Fruit fly (Drosophila melanogaster): ENCODE results near the gene CG5149.

The CG5149 gene

dm6 chr2L:7427067-7427785 is 39.2 kb upstream of the CG5149 start (continued):
- TF ChIP-seq fd64A (GFP tag; optimal IDR thresholded peaks at IDR 0.05) (no peak), CG8359 (GFP tag; optimal IDR thresholded peaks at IDR 0.05; ENCODE audit: borderline replicate concordance) (peak; percentile 19), CG3847 (GFP tag; IDR thresholded peaks at IDR 0.05) (no peak), cg (GFP tag; optimal IDR thresholded peaks at IDR 0.05) (peak; percentile 57), org-1 (GFP tag; optimal IDR thresholded peaks at IDR 0.05) (no peak), CG9817 (tag; optimal IDR thresholded peaks at IDR 0.05) (no peak), CG18764 (GFP tag; optimal IDR thresholded peaks at IDR 0.05) (no peak), bowl (GFP tag; IDR thresholded peaks at IDR 0.05) (no peak), CG10147 (GFP tag; optimal IDR thresholded peaks at IDR 0.05) (no peak), CG3726 (GFP tag; IDR thresholded peaks at IDR 0.05) (no peak), CG1024 (GFP tag; IDR thresholded peaks at IDR 0.05) (no peak), CG4424 (GFP tag; optimal IDR thresholded peaks at IDR 0.05) (no peak), usp (GFP tag; optimal IDR thresholded peaks at IDR 0.05) (no peak), crp (GFP tag; optimal IDR thresholded peaks at IDR 0.05) (peak in 1 of 2 experiments; percentile 29), gro (GFP tag; optimal IDR thresholded peaks at IDR 0.05) (peak; percentile 8), ind (GFP tag; optimal IDR thresholded peaks at IDR 0.05) (no peak), CG12104 (GFP tag; optimal IDR thresholded peaks at IDR 0.05) (no peak), cwo (GFP tag; optimal IDR thresholded peaks at IDR 0.05) (peak; percentile 75), CG10274 (GFP tag; optimal IDR thresholded peaks at IDR 0.05) (no peak), CG16779 (GFP tag; IDR thresholded peaks at IDR 0.05) (no peak), ssp (GFP tag; IDR thresholded peaks at IDR 0.05) (no peak), wdn (GFP tag; IDR thresholded peaks at IDR 0.05) (no peak), chm (GFP tag; IDR thresholded peaks at IDR 0.05) (peak; percentile 56; the same call in 1 of the 2 replicates), fd3F (GFP tag; optimal IDR thresholded peaks at IDR 0.05) (no peak), NC2β (GFP tag; optimal IDR thresholded peaks at IDR 0.05) (no peak), Nf-YC (tag; optimal IDR thresholded peaks at IDR 0.05) (no peak), row (GFP tag; IDR thresholded peaks at IDR 0.05) (no peak), jumu (GFP tag; optimal IDR thresholded peaks at IDR 0.05) (no peak), ci (GFP tag; IDR thresholded peaks at IDR 0.05) (peak; percentile 48; the same call in 2 of the 3 replicates), sd (tag; optimal IDR thresholded peaks at IDR 0.05) (peak; percentile 86), Dbx (GFP tag; IDR thresholded peaks at IDR 0.05) (0 out of 3 replicates have a peak, but pooled peaks have one; percentile 7), CG7372 (GFP tag; IDR thresholded peaks at IDR 0.05) (no peak), CG1602 (GFP tag; optimal IDR thresholded peaks at IDR 0.05) (no peak), CG6854 (GFP tag; optimal IDR thresholded peaks at IDR 0.05) (peak; percentile 0), CTCF (GFP tag; optimal IDR thresholded peaks at IDR 0.05) (peak; percentile 83), Dp (GFP tag; optimal IDR thresholded peaks at IDR 0.05) (no peak), slbo (GFP tag; IDR thresholded peaks at IDR 0.05) (no peak), nerfin-2 (GFP tag; IDR thresholded peaks at IDR 0.05; ENCODE audit: partially characterized antibody) (no peak), bbx (GFP tag; IDR thresholded peaks at IDR 0.05; ENCODE audit: partially characterized antibody) (0 out of 2 replicates have a peak, but pooled peaks have one; percentile 7), nom (GFP tag; optimal IDR thresholded peaks at IDR 0.05) (no peak), unc-4 (GFP tag; IDR thresholded peaks at IDR 0.05; ENCODE audit: partially characterized antibody) (no peak), CG2116 (GFP tag; optimal IDR thresholded peaks at IDR 0.05) (no peak), CG7987 (GFP tag; optimal IDR thresholded peaks at IDR 0.05) (peak; percentile 99), CG15073 (GFP tag; optimal IDR thresholded peaks at IDR 0.05) (no peak), PHDP (tag; optimal IDR thresholded peaks at IDR 0.05) (peak; percentile 13), inv (GFP tag; IDR thresholded peaks at IDR 0.05; ENCODE audit: partially characterized antibody) (peak; percentile 7; the same call in 1 of the 2 replicates), pfk (GFP tag; optimal IDR thresholded peaks at IDR 0.05) (peak; percentile 35), dmrt11E (tag; optimal IDR thresholded peaks at IDR 0.05) (no peak), CG12236 (GFP tag; optimal IDR thresholded peaks at IDR 0.05) (no peak), danr (GFP tag; IDR thresholded peaks at IDR 0.05) (no peak)

Data from whole organism, embryonic.